Worm (Caenorhabditis elegans) whole organism, early embryonic: ENCODE data around the gene K10D11.6.

Experiments
- B0310.2 ChIP-seq: sonication (generic microtip); optimal IDR thresholded peaks from 2 replicates; lab custom pipeline; 2016; ENCODE audit warnings: mild to moderate bottlenecking, missing genetic modification characterization, missing compliant biosample characterization
- ama-1 ChIP-seq: fragments of 150-350 bp; optimal IDR thresholded peaks from 2 replicates; lab custom pipeline; 2014
- hmg-4 ChIP-seq: fragments of 200-800 bp; sonication (Bioruptor generic); optimal IDR thresholded peaks from 2 replicates; lab custom pipeline; 2018; ENCODE audit warnings: mild to moderate bottlenecking, missing genetic modification characterization, missing compliant biosample characterization
- tra-4 ChIP-seq: sonication (generic microtip); optimal IDR thresholded peaks from 2 replicates; lab custom pipeline; 2017; ENCODE audit warnings: missing genetic modification characterization, missing compliant biosample characterization

DNA sequence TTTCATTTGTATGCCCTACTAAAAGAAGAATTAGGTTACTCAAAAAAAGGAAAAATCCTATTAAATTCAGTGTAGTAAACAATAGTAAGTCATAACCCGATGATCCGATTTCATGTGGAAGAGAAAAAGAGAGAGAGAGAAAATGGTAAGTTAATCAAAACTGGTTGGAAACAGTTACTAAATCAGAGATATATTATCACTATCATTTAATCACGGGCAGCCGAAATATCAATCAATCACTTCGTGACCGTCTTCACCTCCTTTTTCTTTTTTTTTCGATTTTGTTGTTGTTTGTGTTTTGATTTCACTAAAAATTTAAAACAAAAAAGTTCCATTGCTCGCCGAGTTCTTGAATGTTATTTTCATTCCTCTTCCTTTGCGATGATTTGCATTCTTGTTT is 8.3 kb upstream of the K10D11.6 start:
- no peak for TF ChIP-seq ama-1 (lab: Kevin White, UChicago)
- no peak for TF ChIP-seq tra-4
- TF ChIP-seq hmg-4 (GFP tag; lab: Kevin White, UChicago), result no peak
- no peak for TF ChIP-seq B0310.2 (tag; lab: Kevin White, UChicago)
